Worm (Caenorhabditis elegans) whole organism, L4/young adult: ENCODE results near the gene tpk-1.

ENCODE experiments used
- dao-5 ChIP-seq: sonication (generic microtip); optimal IDR thresholded peaks from 2 replicates; lab custom pipeline; 2016; ENCODE audit warnings: missing genotype, missing genetic modification characterization, moderate library complexity, missing compliant biosample characterization
- him-1 ChIP-seq: sonication (generic microtip); optimal IDR thresholded peaks from 2 replicates; lab custom pipeline; 2016; ENCODE audit warnings: missing genotype, missing genetic modification reagents, missing genetic modification characterization, missing compliant biosample characterization

ce11 chrIII:8894782-8895181 lies 17.2 kb upstream of the tpk-1 start, which contains the start of gene asna-1:
- TF ChIP-seq him-1 (tag; lab: Kevin White, UChicago) (no peak), dao-5 (tag; lab: Kevin White, UChicago) (no peak)
